Worm (Caenorhabditis elegans) whole organism, L3 larva: ENCODE data around the gene R05H5.7.

Experiments used
- R02D3.7 ChIP-seq: fragments of 150-350 bp; optimal IDR thresholded peaks from 2 replicates; lab custom pipeline; 2014; ENCODE audit warnings: missing biosample characterization, missing genetic modification characterization
- aly-2 ChIP-seq: fragments of 150-350 bp; optimal IDR thresholded peaks from 2 replicates; lab custom pipeline; 2014; ENCODE audit warnings: missing biosample characterization, missing genetic modification characterization
- ama-1 ChIP-seq: fragments of 150-350 bp; optimal IDR thresholded peaks from 2 replicates; lab custom pipeline; 2018
- ceh-16 ChIP-seq: sonication (generic microtip); optimal IDR thresholded peaks from 2 replicates; lab custom pipeline; 2017; ENCODE audit warnings: missing biosample characterization, missing genetic modification characterization
- ceh-82 ChIP-seq: fragments of 150-350 bp; optimal IDR thresholded peaks from 2 replicates; lab custom pipeline; 2014; ENCODE audit warnings: missing biosample characterization, missing genetic modification characterization
- ceh-9 ChIP-seq: sonication (generic microtip); optimal IDR thresholded peaks from 2 replicates; lab custom pipeline; 2018; ENCODE audit warnings: missing biosample characterization, missing genetic modification characterization
- daf-12 ChIP-seq: fragments of 150-350 bp; optimal IDR thresholded peaks from 2 replicates; lab custom pipeline; 2014; ENCODE audit warnings: missing biosample characterization, missing genetic modification reagents, missing genetic modification characterization
- egl-27 ChIP-seq: sonication (generic microtip); optimal IDR thresholded peaks from 4 replicates; lab custom pipeline; 2017; ENCODE audit warnings: missing biosample characterization, missing genetic modification reagents, missing genetic modification characterization
- egl-5 ChIP-seq: fragments of 150-350 bp; optimal IDR thresholded peaks from 2 replicates; lab custom pipeline; 2017; ENCODE audit warnings: missing biosample characterization, missing genetic modification reagents, missing genetic modification characterization, inconsistent platforms
- elt-2 ChIP-seq: sonication (generic microtip); optimal IDR thresholded peaks from 2 replicates; lab custom pipeline; 2016; ENCODE audit warnings: missing genetic modification reagents, mild to moderate bottlenecking, missing genetic modification characterization, missing compliant biosample characterization
- elt-3 ChIP-seq, 3 experiments: fragments of 150-350 bp in 1 of 3; sonication (generic microtip) in 2 of 3; optimal IDR thresholded peaks; 2 replicates in 2 of 3; 4 replicates in 1 of 3; lab custom pipeline; 2014 to 2017; ENCODE audit warnings: missing biosample characterization in 3 of 3, missing genetic modification characterization in 3 of 3
- eor-1 ChIP-seq, 2 experiments: fragments of 150-350 bp; optimal IDR thresholded peaks; 2 replicates each; lab custom pipeline; 2014 to 2018; ENCODE audit warnings: missing biosample characterization in 2 of 2, missing genetic modification characterization in 2 of 2
- fkh-10 ChIP-seq: sonication (generic microtip); optimal IDR thresholded peaks from 2 replicates; lab custom pipeline; 2017; ENCODE audit warnings: missing biosample characterization, missing genetic modification reagents, missing genetic modification characterization
- fkh-2 ChIP-seq: fragments of 150-350 bp; optimal IDR thresholded peaks from 2 replicates; lab custom pipeline; 2014; ENCODE audit warnings: missing biosample characterization, missing genetic modification reagents, missing genetic modification characterization
- fos-1 ChIP-seq: fragments of 150-350 bp; optimal IDR thresholded peaks from 2 replicates; lab custom pipeline; 2014; ENCODE audit warnings: missing biosample characterization, missing genetic modification characterization
- hmg-11 ChIP-seq: sonication (generic microtip); optimal IDR thresholded peaks from 2 replicates; lab custom pipeline; 2016; ENCODE audit warnings: missing genetic modification characterization, missing compliant biosample characterization
- lin-15B ChIP-seq: fragments of 150-350 bp; optimal IDR thresholded peaks from 2 replicates; lab custom pipeline; 2014; ENCODE audit warnings: missing biosample characterization, missing genetic modification characterization
- lin-39 ChIP-seq: fragments of 150-350 bp; optimal IDR thresholded peaks from 2 replicates; lab custom pipeline; 2018; ENCODE audit warnings: missing biosample characterization, missing genetic modification reagents, missing genetic modification characterization
- mdl-1 ChIP-seq: fragments of 150-350 bp; optimal IDR thresholded peaks from 2 replicates; lab custom pipeline; 2014; ENCODE audit warnings: missing biosample characterization, missing genetic modification characterization
- mml-1 ChIP-seq: fragments of 150-350 bp; sonication (generic microtip); optimal IDR thresholded peaks from 3 replicates; lab custom pipeline; 2014; ENCODE audit warnings: missing biosample characterization, missing genetic modification characterization
- nhr-12 ChIP-seq: fragments of 150-350 bp; optimal IDR thresholded peaks from 2 replicates; lab custom pipeline; 2014; ENCODE audit warnings: missing biosample characterization, missing genetic modification characterization
- nhr-25 ChIP-seq: sonication (generic microtip); optimal IDR thresholded peaks from 2 replicates; lab custom pipeline; 2017; ENCODE audit warnings: missing biosample characterization, missing genetic modification characterization
- nhr-28 ChIP-seq: fragments of 150-350 bp; optimal IDR thresholded peaks from 2 replicates; lab custom pipeline; 2014; ENCODE audit warnings: missing biosample characterization, missing genetic modification characterization
- nhr-67 ChIP-seq: fragments of 150-350 bp; optimal IDR thresholded peaks from 2 replicates; lab custom pipeline; 2014; ENCODE audit warnings: missing biosample characterization, missing genetic modification characterization
- nhr-76 ChIP-seq: fragments of 150-350 bp; sonication (generic microtip); optimal IDR thresholded peaks from 5 replicates; lab custom pipeline; 2014; ENCODE audit warnings: missing biosample characterization, missing genetic modification characterization
- nhr-77 ChIP-seq: fragments of 150-350 bp; optimal IDR thresholded peaks from 2 replicates; lab custom pipeline; 2014; ENCODE audit warnings: missing biosample characterization, missing genetic modification characterization
- pha-4 ChIP-seq: fragments of 150-350 bp; optimal IDR thresholded peaks from 2 replicates; lab custom pipeline; 2014; ENCODE audit warnings: missing biosample characterization, missing genetic modification reagents, missing genetic modification characterization
- pqm-1 ChIP-seq: fragments of 150-350 bp; optimal IDR thresholded peaks from 2 replicates; lab custom pipeline; 2017; ENCODE audit warnings: missing biosample characterization, missing genetic modification characterization, inconsistent platforms
- sea-2 ChIP-seq: fragments of 150-350 bp; sonication (generic microtip); optimal IDR thresholded peaks from 4 replicates; lab custom pipeline; 2014; ENCODE audit warnings: missing biosample characterization, missing genetic modification reagents, missing genetic modification characterization
- skn-1 ChIP-seq: fragments of 150-350 bp; optimal IDR thresholded peaks from 2 replicates; lab custom pipeline; 2014; ENCODE audit warnings: missing biosample characterization, missing genetic modification characterization
- tbx-2 ChIP-seq: sonication (generic microtip); optimal IDR thresholded peaks from 2 replicates; lab custom pipeline; 2016; ENCODE audit warnings: mild to moderate bottlenecking, missing genetic modification characterization, missing compliant biosample characterization
- unc-39 ChIP-seq: sonication (generic microtip); optimal IDR thresholded peaks from 4 replicates; lab custom pipeline; 2017; ENCODE audit warnings: missing biosample characterization, missing genetic modification characterization
- ztf-4 ChIP-seq: fragments of 150-350 bp; optimal IDR thresholded peaks from 2 replicates; lab custom pipeline; 2014; ENCODE audit warnings: missing biosample characterization, missing genetic modification characterization

Gene R05H5.7

DNA sequence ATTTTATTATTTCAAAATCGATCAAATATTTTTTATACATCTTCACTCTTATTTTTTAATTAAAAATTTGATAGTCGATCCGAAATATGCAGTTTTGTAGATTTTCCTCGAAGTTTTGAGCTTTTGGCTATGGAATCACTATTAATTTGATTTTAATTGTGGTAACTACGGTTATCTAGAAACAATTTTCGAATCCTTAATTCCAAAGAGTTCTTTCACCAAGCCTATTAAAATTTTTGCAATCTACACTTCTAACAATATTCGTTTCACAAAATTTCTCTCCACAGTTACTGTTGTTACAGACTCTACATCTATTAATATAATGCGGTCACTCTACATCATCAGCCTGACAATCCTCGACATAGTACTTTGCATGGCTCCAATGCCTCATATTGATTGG is at the start of gene R05H5.7:
R05H5.7 (plus strand) TSS at position 301 of the 400 bp plus-strand sequence.
- TF ChIP-seq nhr-67 (tag; lab: Kevin White, UChicago) (no peak), ceh-16 (no peak), mdl-1 (no peak), lin-39 (no peak), elt-3 (tag; optimal IDR thresholded peaks at IDR 0.05; lab: Kevin White, UChicago) (no peak), nhr-12 (tag; lab: Kevin White, UChicago) (no peak)

DNA sequence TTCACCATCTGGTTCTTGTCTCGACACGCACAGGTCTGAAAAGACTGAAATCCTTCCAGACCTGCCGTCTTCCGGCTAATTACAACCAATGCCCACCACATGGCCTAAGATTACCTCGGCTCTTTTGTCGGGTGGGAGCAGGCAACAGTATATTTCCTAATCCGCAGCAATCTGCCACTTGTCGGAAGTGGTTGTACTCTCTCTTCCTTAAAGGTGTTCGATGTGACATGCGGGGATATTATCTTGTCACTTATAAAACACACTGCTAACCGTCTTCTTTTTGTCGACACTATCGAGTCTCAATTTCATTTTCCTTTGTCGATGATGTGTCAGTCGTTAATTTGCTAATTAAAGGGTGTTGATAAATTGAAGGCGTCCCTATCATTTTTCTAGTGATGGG is 48.2 kb upstream of the R05H5.7 start, which contains the start of gene F27E5.3:
F27E5.3 (minus strand) TSS at position 101 of the 400 bp plus-strand sequence.
- TF ChIP-seq nhr-12 (tag; lab: Kevin White, UChicago) (no peak), nhr-76 (no peak), ceh-16 (no peak), elt-2 (tag; lab: Kevin White, UChicago) (no peak), ceh-82 (tag; lab: Kevin White, UChicago) (no peak), egl-5 (no peak), ceh-9 (tag; lab: Kevin White, UChicago) (no peak), daf-12 (tag; lab: Kevin White, UChicago) (no peak), mdl-1 (no peak), ztf-4 (tag; lab: Kevin White, UChicago) (no peak), lin-15B (tag; lab: Kevin White, UChicago) (no peak)

DNA sequence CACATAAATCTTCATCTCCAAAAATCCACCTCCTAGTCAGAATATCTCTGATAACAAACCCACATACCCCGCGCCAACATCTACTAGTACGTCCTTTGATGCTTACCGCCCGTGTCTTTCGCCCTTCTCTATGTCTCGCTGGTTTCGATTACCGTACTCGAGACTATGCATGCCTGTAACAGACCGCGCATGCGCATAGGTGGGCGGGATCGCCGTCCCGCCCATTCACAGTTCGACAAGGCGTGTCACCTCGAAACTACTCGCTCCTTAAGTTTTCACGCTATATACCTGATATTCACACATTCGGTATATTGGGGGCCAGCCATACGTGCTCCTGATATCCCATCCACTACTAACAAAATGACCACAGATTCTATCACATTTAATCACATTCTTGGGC is 45.8 kb upstream of the R05H5.7 start, which contains the start of gene pax-3:
pax-3 (plus strand) TSS at position 83 of the 400 bp plus-strand sequence.
- TF ChIP-seq sea-2 (no peak), pqm-1 (tag; lab: Kevin White, UChicago) (no peak), ceh-16 (no peak), hmg-11 (tag; lab: Kevin White, UChicago) (no peak), R02D3.7 (tag; lab: Kevin White, UChicago) (no peak), eor-1 (tag; optimal IDR thresholded peaks at IDR 0.05; lab: Kevin White, UChicago) (no peak)

DNA sequence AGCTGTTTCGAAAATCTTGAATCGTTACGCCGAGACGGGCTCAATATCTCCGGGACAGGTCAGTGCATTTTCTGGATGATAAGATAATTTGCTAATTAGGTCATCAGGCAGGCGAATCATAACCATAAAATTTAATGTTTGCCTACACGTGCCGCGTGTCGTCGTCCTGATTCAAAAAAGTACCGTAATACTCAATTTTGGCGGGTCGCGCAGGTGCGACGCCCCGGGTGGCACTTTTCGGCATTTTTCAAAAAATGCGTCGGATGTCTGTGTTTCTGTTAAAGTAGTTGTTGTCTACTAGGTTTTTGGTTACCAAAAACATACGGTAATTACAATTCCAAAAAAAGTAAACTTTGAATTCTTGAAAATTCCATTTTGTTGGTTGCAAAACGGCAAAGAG is 44.8 kb upstream of the R05H5.7 start:
- TF ChIP-seq fkh-2 = no peak
- no peak for TF ChIP-seq mml-1 (tag; lab: Kevin White, UChicago)
- no peak for TF ChIP-seq nhr-77 (tag; lab: Kevin White, UChicago)
- TF ChIP-seq elt-3 (tag; optimal IDR thresholded peaks at IDR 0.05; lab: Kevin White, UChicago) = no peak
- TF ChIP-seq R02D3.7 (tag; lab: Kevin White, UChicago) = no peak
- TF ChIP-seq mdl-1 = no peak
- no peak for TF ChIP-seq ama-1 (lab: Kevin White, UChicago)
- no peak for TF ChIP-seq unc-39 (tag; lab: Kevin White, UChicago)
- TF ChIP-seq elt-2 (tag; lab: Kevin White, UChicago) = no peak
- no peak for TF ChIP-seq nhr-28 (tag; lab: Kevin White, UChicago)
- TF ChIP-seq pqm-1 (tag; lab: Kevin White, UChicago) = no peak
- TF ChIP-seq egl-27 (tag; lab: Kevin White, UChicago) = no peak
- TF ChIP-seq, all 47 proteins: peak for 0

DNA sequence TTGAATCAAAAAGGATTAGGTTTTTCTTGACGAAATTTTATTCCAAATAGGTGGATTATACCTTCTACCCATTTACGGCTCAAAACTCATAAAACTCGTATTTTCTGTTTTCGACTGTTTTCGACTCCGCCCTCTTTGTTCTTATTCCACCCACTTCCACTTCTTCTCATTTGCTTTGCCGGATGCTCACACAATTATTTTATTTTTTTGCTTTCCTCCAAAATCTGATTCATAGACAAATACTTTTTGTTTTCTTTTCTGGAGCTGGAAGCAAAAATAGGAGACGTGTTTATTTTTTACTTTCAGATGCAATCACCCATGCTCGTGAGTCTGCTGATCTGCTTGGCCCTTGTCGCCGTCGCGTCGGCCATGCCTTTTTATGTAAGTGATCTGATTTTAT is 37.2 kb upstream of the R05H5.7 start, which contains the start of gene nlp-63:
nlp-63 (plus strand) TSS at position 301 of the 400 bp plus-strand sequence.
- TF ChIP-seq skn-1 (tag; lab: Kevin White, UChicago) (no peak), sea-2 (no peak), tbx-2 (tag; lab: Kevin White, UChicago) (no peak), pha-4 (tag; lab: Kevin White, UChicago) (no peak), ztf-4 (tag; lab: Kevin White, UChicago) (no peak), pqm-1 (tag; lab: Kevin White, UChicago) (no peak), lin-15B (tag; lab: Kevin White, UChicago) (no peak), aly-2 (tag; lab: Kevin White, UChicago) (no peak), eor-1 (tag; optimal IDR thresholded peaks at IDR 0.05; lab: Kevin White, UChicago) (no peak), daf-12 (tag; lab: Kevin White, UChicago) (no peak), hmg-11 (tag; lab: Kevin White, UChicago) (no peak), fkh-2 (no peak), elt-3 (tag; optimal IDR thresholded peaks at IDR 0.05; lab: Kevin White, UChicago) (no peak), unc-39 (tag; lab: Kevin White, UChicago) (no peak), fos-1 (tag; lab: Kevin White, UChicago) (no peak), fkh-10 (no peak), nhr-77 (tag; lab: Kevin White, UChicago) (no peak), nhr-25 (no peak), ceh-16 (no peak)
- TF ChIP-seq, all 47 proteins: peak for 0
